Fruit fly (Drosophila melanogaster): ENCODE measurements around the gene nullo.

- no peak for TF ChIP-seq usp (GFP tag; optimal IDR thresholded peaks at IDR 0.05)
- TF ChIP-seq CG8478 (optimal IDR thresholded peaks at IDR 0.05): no peak
- TF ChIP-seq Dll (optimal IDR thresholded peaks at IDR 0.05): no peak
- no peak for TF ChIP-seq pan (optimal IDR thresholded peaks at IDR 0.05)
Observed at dm6 chrX:7040205-7040866, 8.9 kb upstream of the nullo start, which contains the start of gene CG14427.

Data from whole organism.